Fruit fly (Drosophila melanogaster): ENCODE measurements around the gene Cngl.

- TF ChIP-seq CTCF (optimal IDR thresholded peaks at IDR 0.05) (no peak), CG8478 (optimal IDR thresholded peaks at IDR 0.05) (no peak)
Observed at dm6 chrX:15441245-15441644, at the start of gene Cngl.

Measured in S2 (cell line).